Fruit fly (Drosophila melanogaster): ENCODE measurements around the gene Ca-alpha1T.

The Ca-alpha1T gene

dm6 chrX:6097578-6097977 is 94.7 kb downstream of the Ca-alpha1T start (continued):
- TF ChIP-seq CG10669 (GFP tag; optimal IDR thresholded peaks at IDR 0.05) (peak; percentile 61), CG3032 (tag; optimal IDR thresholded peaks at IDR 0.05) (no peak), lz (GFP tag; optimal IDR thresholded peaks at IDR 0.05) (peak; percentile 74), OdsH (GFP tag; optimal IDR thresholded peaks at IDR 0.05) (peak; percentile 70), CG1621 (tag; optimal IDR thresholded peaks at IDR 0.05) (peak; percentile 53), Blimp-1 (GFP tag; optimal IDR thresholded peaks at IDR 0.05) (no peak), CG11294 (GFP tag; IDR thresholded peaks at IDR 0.05) (peak; percentile 46), net (GFP tag; optimal IDR thresholded peaks at IDR 0.05) (peak; percentile 43)

dm6 chrX:6094599-6094998 is 97.7 kb downstream of the Ca-alpha1T start:
- TF ChIP-seq CG6808 (GFP tag; optimal IDR thresholded peaks at IDR 0.05) (no peak), Hr4 (GFP tag; optimal IDR thresholded peaks at IDR 0.05) (no peak), Ets21C (GFP tag; optimal IDR thresholded peaks at IDR 0.05) (no peak), CG10669 (GFP tag; optimal IDR thresholded peaks at IDR 0.05) (no peak), lz (GFP tag; optimal IDR thresholded peaks at IDR 0.05) (no peak), Ets96B (tag; optimal IDR thresholded peaks at IDR 0.05) (no peak), Blimp-1 (GFP tag; optimal IDR thresholded peaks at IDR 0.05) (no peak), CG31627 (GFP tag; optimal IDR thresholded peaks at IDR 0.05) (no peak), CG11294 (GFP tag; IDR thresholded peaks at IDR 0.05) (no peak)

dm6 chrX:6094078-6094477 is 98.2 kb downstream of the Ca-alpha1T start:
- TF ChIP-seq spab (GFP tag; optimal IDR thresholded peaks at IDR 0.05): no peak
- no peak for TF ChIP-seq CG11294 (GFP tag; IDR thresholded peaks at IDR 0.05)
- TF ChIP-seq CG6808 (GFP tag; optimal IDR thresholded peaks at IDR 0.05): no peak
- peak; percentile 2 for TF ChIP-seq CG3919 (GFP tag; optimal IDR thresholded peaks at IDR 0.05)
- TF ChIP-seq svp (GFP tag): peak; percentile 56
- no peak for TF ChIP-seq Sox102F (GFP tag; optimal IDR thresholded peaks at IDR 0.05)
- TF ChIP-seq CG6163 (GFP tag; IDR thresholded peaks at IDR 0.05): no peak
- no peak for TF ChIP-seq Hr39 (GFP tag; optimal IDR thresholded peaks at IDR 0.05)
- no peak for TF ChIP-seq Ets96B (tag; optimal IDR thresholded peaks at IDR 0.05)
- no peak for TF ChIP-seq CG11762 (GFP tag; optimal IDR thresholded peaks at IDR 0.05; ENCODE audit: insufficient read depth)
- no peak for TF ChIP-seq CG16779 (tag; optimal IDR thresholded peaks at IDR 0.05)
- TF ChIP-seq Eip78C (GFP tag): peak; percentile 63
- no peak for TF ChIP-seq vri (GFP tag; optimal IDR thresholded peaks at IDR 0.05)

- TF ChIP-seq CG32006 (GFP tag; optimal IDR thresholded peaks at IDR 0.05) (peak; percentile 45), Hr4 (GFP tag; optimal IDR thresholded peaks at IDR 0.05) (peak; percentile 45), svp (GFP tag) (peak; percentile 24), Hr38 (GFP tag; optimal IDR thresholded peaks at IDR 0.05) (no peak), CG3919 (GFP tag; optimal IDR thresholded peaks at IDR 0.05) (peak; percentile 0), Eip78C (GFP tag) (peak; percentile 65), Ets96B (tag; optimal IDR thresholded peaks at IDR 0.05) (no peak), CG6792 (GFP tag; optimal IDR thresholded peaks at IDR 0.05) (no peak), lz (GFP tag; optimal IDR thresholded peaks at IDR 0.05) (no peak), topi (GFP tag; optimal IDR thresholded peaks at IDR 0.05) (no peak), Sox15 (GFP tag; optimal IDR thresholded peaks at IDR 0.05) (no peak), Blimp-1 (GFP tag; optimal IDR thresholded peaks at IDR 0.05) (no peak), fkh (GFP tag; optimal IDR thresholded peaks at IDR 0.05) (no peak), ss (GFP tag; optimal IDR thresholded peaks at IDR 0.05) (no peak), OdsH (GFP tag; optimal IDR thresholded peaks at IDR 0.05) (no peak), CG6854 (GFP tag; optimal IDR thresholded peaks at IDR 0.05) (no peak)
Observed at dm6 chrX:6092235-6092634, 100.0 kb downstream of the Ca-alpha1T start.

- TF ChIP-seq CG11902 (GFP tag; optimal IDR thresholded peaks at IDR 0.05) (no peak), Hr38 (GFP tag; optimal IDR thresholded peaks at IDR 0.05) (no peak), Blimp-1 (GFP tag; optimal IDR thresholded peaks at IDR 0.05) (no peak), CG31627 (GFP tag; optimal IDR thresholded peaks at IDR 0.05) (peak; percentile 39), Gug (GFP tag; IDR thresholded peaks at IDR 0.05) (peak; percentile 50; the same call in 1 of the 2 replicates), OdsH (GFP tag; optimal IDR thresholded peaks at IDR 0.05) (peak; percentile 54), CG32006 (GFP tag; optimal IDR thresholded peaks at IDR 0.05) (peak; percentile 63), Eip93F (GFP tag; optimal IDR thresholded peaks at IDR 0.05) (no peak), pdm3 (GFP tag; optimal IDR thresholded peaks at IDR 0.05) (peak; percentile 63), fd59A (GFP tag; optimal IDR thresholded peaks at IDR 0.05) (no peak), cyc (GFP tag; optimal IDR thresholded peaks at IDR 0.05) (peak; percentile 4), CG3032 (tag; optimal IDR thresholded peaks at IDR 0.05) (peak; percentile 23), CG34406 (GFP tag; optimal IDR thresholded peaks at IDR 0.05) (no peak), svp (GFP tag) (peak; percentile 80), Eip75B (GFP tag; optimal IDR thresholded peaks at IDR 0.05) (peak; percentile 39), CG1621 (tag; optimal IDR thresholded peaks at IDR 0.05) (no peak), acj6 (GFP tag; optimal IDR thresholded peaks at IDR 0.05) (peak; percentile 24), lz (GFP tag; optimal IDR thresholded peaks at IDR 0.05) (peak; percentile 57), Sox14 (GFP tag; optimal IDR thresholded peaks at IDR 0.05) (peak; percentile 58)
Observed at dm6 chrX:6090809-6091667, 101.2 kb downstream of the Ca-alpha1T start, which contains the start of the genes Nep1 and Mipp2. Gene Nep1 (plus strand): TSS chrX:6091205. Gene Mipp2 (minus strand): TSS chrX:6091471.
